Fruit fly (Drosophila melanogaster): ENCODE data around the gene CG31624.
A peak's percentile ranks its signal among the peaks of the same experiment; 100 is the strongest.

The CG31624 gene

dm6 chr2L:21166422-21166821 is 33.8 kb downstream of the CG31624 start (continued):
- TF ChIP-seq fd59A (GFP tag; optimal IDR thresholded peaks at IDR 0.05) (no peak), fd85E (GFP tag; optimal IDR thresholded peaks at IDR 0.05) (no peak), salr (GFP tag; optimal IDR thresholded peaks at IDR 0.05) (no peak), Lpt (GFP tag; optimal IDR thresholded peaks at IDR 0.05) (no peak), Ets96B (tag; optimal IDR thresholded peaks at IDR 0.05) (no peak), CG34406 (GFP tag; optimal IDR thresholded peaks at IDR 0.05) (no peak), vri (GFP tag; optimal IDR thresholded peaks at IDR 0.05) (peak; percentile 67), OdsH (GFP tag; optimal IDR thresholded peaks at IDR 0.05) (no peak), Hr38 (GFP tag; optimal IDR thresholded peaks at IDR 0.05) (no peak), CG1621 (tag; optimal IDR thresholded peaks at IDR 0.05) (peak; percentile 4)

DNA sequence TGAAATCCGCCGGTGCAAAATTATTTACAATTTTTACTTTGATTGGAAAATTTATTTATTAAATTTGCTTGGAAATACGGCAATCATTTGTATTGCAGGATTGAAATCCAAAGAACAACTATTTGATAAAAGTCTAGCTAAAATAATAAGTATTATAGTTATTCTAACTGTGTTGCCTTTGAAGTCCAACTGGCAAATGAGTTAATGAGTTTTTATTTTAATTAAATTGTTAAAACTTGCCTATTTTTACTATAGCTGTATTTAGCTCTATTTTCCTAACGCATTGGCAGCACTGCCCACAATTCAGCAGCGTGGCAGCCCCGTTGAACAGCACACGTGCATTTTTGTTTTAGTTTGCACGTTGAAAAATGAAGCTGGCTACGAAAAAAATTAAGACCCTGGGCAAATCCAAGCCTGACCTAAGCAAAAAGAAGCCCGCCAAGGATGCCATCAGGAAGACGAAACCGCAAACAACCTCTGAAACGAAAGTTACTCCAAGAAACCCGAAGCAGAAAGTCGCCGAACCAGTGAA is 36.8 kb downstream of the CG31624 start, which contains the start of gene Noc2:
Noc2 (plus strand) TSS at position 331 of the 532 bp plus-strand sequence.
- peak; percentile 68 for TF ChIP-seq CG10631 (GFP tag; optimal IDR thresholded peaks at IDR 0.05)
- peak; percentile 63 for TF ChIP-seq esn (GFP tag; optimal IDR thresholded peaks at IDR 0.05)
- no peak for TF ChIP-seq Smox (GFP tag; optimal IDR thresholded peaks at IDR 0.05)
- TF ChIP-seq fkh (GFP tag; optimal IDR thresholded peaks at IDR 0.05), result no peak
- TF ChIP-seq CG6854 (GFP tag; optimal IDR thresholded peaks at IDR 0.05), result no peak
- TF ChIP-seq Blimp-1 (GFP tag; optimal IDR thresholded peaks at IDR 0.05), result peak; percentile 10
- no peak for TF ChIP-seq spab (GFP tag; optimal IDR thresholded peaks at IDR 0.05)
- peak; percentile 52 for TF ChIP-seq Met (GFP tag; optimal IDR thresholded peaks at IDR 0.05)
- TF ChIP-seq CG32006 (GFP tag; optimal IDR thresholded peaks at IDR 0.05), result peak; percentile 60
- peak; percentile 42 for TF ChIP-seq Eip75B (GFP tag; optimal IDR thresholded peaks at IDR 0.05)
- no peak for TF ChIP-seq CG11294 (GFP tag; IDR thresholded peaks at IDR 0.05)
- TF ChIP-seq CG34406 (GFP tag; optimal IDR thresholded peaks at IDR 0.05), result peak; percentile 41
- TF ChIP-seq CG6792 (GFP tag; optimal IDR thresholded peaks at IDR 0.05), result peak; percentile 11
- peak; percentile 65 for TF ChIP-seq Hr39 (GFP tag; optimal IDR thresholded peaks at IDR 0.05)
- TF ChIP-seq CG11902 (GFP tag; optimal IDR thresholded peaks at IDR 0.05), result peak; percentile 36
- TF ChIP-seq pdm3 (GFP tag; optimal IDR thresholded peaks at IDR 0.05), result peak; percentile 56
- TF ChIP-seq vri (GFP tag; optimal IDR thresholded peaks at IDR 0.05), result no peak
- TF ChIP-seq CG6163 (GFP tag; IDR thresholded peaks at IDR 0.05), result peak; percentile 37; the same call in 2 of the 3 replicates
- TF ChIP-seq ss (GFP tag; optimal IDR thresholded peaks at IDR 0.05), result no peak
- TF ChIP-seq OdsH (GFP tag; optimal IDR thresholded peaks at IDR 0.05), result peak; percentile 55
- TF ChIP-seq CG31627 (GFP tag; optimal IDR thresholded peaks at IDR 0.05), result peak; percentile 67
- peak; percentile 11 for TF ChIP-seq CG8319 (GFP tag; optimal IDR thresholded peaks at IDR 0.05)
- peak; percentile 21 for TF ChIP-seq Ets96B (tag; optimal IDR thresholded peaks at IDR 0.05)
- TF ChIP-seq net (GFP tag; optimal IDR thresholded peaks at IDR 0.05), result peak; percentile 5
- TF ChIP-seq salr (GFP tag; optimal IDR thresholded peaks at IDR 0.05), result peak in 1 of 2 experiments; percentile 30
- TF ChIP-seq cyc (GFP tag; optimal IDR thresholded peaks at IDR 0.05), result peak; percentile 46
- peak; percentile 25 for TF ChIP-seq CG8632 (GFP tag; optimal IDR thresholded peaks at IDR 0.05)
- no peak for TF ChIP-seq CG16779 (tag; optimal IDR thresholded peaks at IDR 0.05)
- peak; percentile 41 for TF ChIP-seq Sox15 (GFP tag; optimal IDR thresholded peaks at IDR 0.05)
- TF ChIP-seq Hr4 (GFP tag; optimal IDR thresholded peaks at IDR 0.05), result peak; percentile 54
- peak; percentile 59 for TF ChIP-seq acj6 (GFP tag; optimal IDR thresholded peaks at IDR 0.05)
- TF ChIP-seq CG11762 (GFP tag; optimal IDR thresholded peaks at IDR 0.05; ENCODE audit: insufficient read depth), result peak; percentile 29
- TF ChIP-seq Eip78C (GFP tag), result peak; percentile 76
- TF ChIP-seq fd85E (GFP tag; optimal IDR thresholded peaks at IDR 0.05), result no peak
- peak; percentile 36 for TF ChIP-seq Sox14 (GFP tag; optimal IDR thresholded peaks at IDR 0.05)
- peak; percentile 71 for TF ChIP-seq eg (GFP tag; IDR thresholded peaks at IDR 0.05)
- no peak for TF ChIP-seq Ets21C (GFP tag; optimal IDR thresholded peaks at IDR 0.05)
- 0 out of 2 replicates have a peak, but pooled peaks have one; percentile 20 for TF ChIP-seq Gug (GFP tag; IDR thresholded peaks at IDR 0.05)
- peak; percentile 46 for TF ChIP-seq CG10669 (GFP tag; optimal IDR thresholded peaks at IDR 0.05)
- TF ChIP-seq lz (GFP tag; optimal IDR thresholded peaks at IDR 0.05), result peak; percentile 46
- TF ChIP-seq CG4318 (GFP tag; optimal IDR thresholded peaks at IDR 0.05), result no peak
- peak; percentile 46 for TF ChIP-seq Eip93F (GFP tag; optimal IDR thresholded peaks at IDR 0.05)
- peak; percentile 46 for TF ChIP-seq achi (GFP tag; optimal IDR thresholded peaks at IDR 0.05)
- no peak for TF ChIP-seq fd59A (GFP tag; optimal IDR thresholded peaks at IDR 0.05)
- TF ChIP-seq CG3919 (GFP tag; optimal IDR thresholded peaks at IDR 0.05), result peak; percentile 46
- TF ChIP-seq Lpt (GFP tag; optimal IDR thresholded peaks at IDR 0.05), result no peak
- peak; percentile 54 for TF ChIP-seq CG3032 (tag; optimal IDR thresholded peaks at IDR 0.05)
